Worm (Caenorhabditis elegans) whole organism, L1 larva: ENCODE data around the gene str-134.

ENCODE experiments used
- C04F5.9 ChIP-seq: sonication (generic microtip); optimal IDR thresholded peaks from 2 replicates; lab custom pipeline; 2016; ENCODE audit warnings: missing genetic modification characterization, missing compliant biosample characterization
- C16A3.4 ChIP-seq: fragments of 150-350 bp; optimal IDR thresholded peaks from 2 replicates; lab custom pipeline; 2014; ENCODE audit warnings: missing biosample characterization, missing genetic modification characterization
- C34B4.2 ChIP-seq: sonication (generic microtip); optimal IDR thresholded peaks from 2 replicates; lab custom pipeline; 2017; ENCODE audit warnings: mild to moderate bottlenecking, missing genetic modification characterization, missing compliant biosample characterization
- F16B12.6 ChIP-seq: fragments of 150-350 bp; optimal IDR thresholded peaks from 2 replicates; lab custom pipeline; 2014; ENCODE audit warnings: missing biosample characterization, missing genetic modification characterization
- Y116A8C.19 ChIP-seq: sonication (generic microtip); optimal IDR thresholded peaks from 2 replicates; lab custom pipeline; 2016; ENCODE audit warnings: missing compliant biosample characterization, missing genetic modification characterization, borderline replicate concordance
- ama-1 ChIP-seq: fragments of 150-350 bp; optimal IDR thresholded peaks from 2 replicates; lab custom pipeline; 2014
- blmp-1 ChIP-seq: fragments of 150-350 bp; optimal IDR thresholded peaks from 2 replicates; lab custom pipeline; 2014; ENCODE audit warnings: missing biosample characterization, missing genetic modification characterization
- ceh-63 ChIP-seq: fragments of 200-800 bp; sonication (Bioruptor generic); optimal IDR thresholded peaks from 2 replicates; lab custom pipeline; 2018; ENCODE audit warnings: mild to moderate bottlenecking, missing genetic modification characterization, missing compliant biosample characterization
- ceh-88 ChIP-seq: fragments of 200-800 bp; sonication (Bioruptor generic); IDR thresholded peaks from 2 replicates; pipeline ENCODE4 v1.3.6; 2022; ENCODE audit warnings: missing genetic modification characterization, missing compliant biosample characterization
- ces-1 ChIP-seq: fragments of 150-350 bp; optimal IDR thresholded peaks from 2 replicates; lab custom pipeline; 2014; ENCODE audit warnings: missing biosample characterization, missing genetic modification reagents, missing genetic modification characterization
- dpl-1 ChIP-seq, 3 experiments: fragments of 150-350 bp in 2 of 3; sonication (generic microtip) in 1 of 3; optimal IDR thresholded peaks; 2 replicates each; lab custom pipeline; 2014 to 2017; ENCODE audit warnings: missing biosample characterization in 3 of 3, missing genetic modification characterization in 3 of 3, missing genetic modification reagents in 3 of 3
- efl-1 ChIP-seq, 4 experiments: fragments of 150-350 bp; optimal IDR thresholded peaks in 3 of 4; peaks in 1 of 4; 1 replicate in 1 of 4; 2 replicates in 3 of 4; lab custom pipeline; 2014; ENCODE audit warnings: missing biosample characterization in 2 of 4, missing genetic modification characterization in 2 of 4, missing genetic modification reagents in 2 of 4
- fkh-10 ChIP-seq: sonication (generic microtip); optimal IDR thresholded peaks from 2 replicates; lab custom pipeline; 2017; ENCODE audit warnings: missing biosample characterization, missing genetic modification reagents, missing genetic modification characterization
- fkh-4 ChIP-seq: sonication (generic microtip); optimal IDR thresholded peaks from 2 replicates; lab custom pipeline; 2016; ENCODE audit warnings: missing compliant biosample characterization, missing genetic modification characterization, borderline replicate concordance
- hlh-4 ChIP-seq: sonication (generic microtip); optimal IDR thresholded peaks from 2 replicates; lab custom pipeline; 2016; ENCODE audit warnings: mild to moderate bottlenecking, missing genetic modification characterization, missing compliant biosample characterization
- hpl-2 ChIP-seq: fragments of 150-350 bp; optimal IDR thresholded peaks from 2 replicates; lab custom pipeline; 2014; ENCODE audit warnings: missing biosample characterization, missing genetic modification reagents, missing genetic modification characterization
- irx-1 ChIP-seq: sonication (generic microtip); optimal IDR thresholded peaks from 2 replicates; lab custom pipeline; 2016; ENCODE audit warnings: missing genetic modification characterization, missing compliant biosample characterization
- lin-39 ChIP-seq: fragments of 150-350 bp; optimal IDR thresholded peaks from 2 replicates; lab custom pipeline; 2014; ENCODE audit warnings: missing biosample characterization, missing genetic modification reagents, missing genetic modification characterization
- lir-3 ChIP-seq: sonication (generic microtip); optimal IDR thresholded peaks from 2 replicates; lab custom pipeline; 2016; ENCODE audit warnings: mild to moderate bottlenecking, missing genetic modification characterization, moderate library complexity, missing compliant biosample characterization; ENCODE audit not compliant: poor library complexity
- lsy-2 ChIP-seq, 2 experiments: fragments of 150-350 bp; optimal IDR thresholded peaks; 2 replicates each; lab custom pipeline; 2014; ENCODE audit warnings: missing biosample characterization in 2 of 2, missing genetic modification characterization in 2 of 2
- mdl-1 ChIP-seq, 2 experiments: fragments of 150-350 bp; optimal IDR thresholded peaks; 2 replicates each; lab custom pipeline; 2014 to 2017; ENCODE audit warnings: missing biosample characterization in 2 of 2, missing genetic modification characterization in 2 of 2, inconsistent platforms in 1 of 2
- mef-2 ChIP-seq: fragments of 150-350 bp; optimal IDR thresholded peaks from 2 replicates; lab custom pipeline; 2014; ENCODE audit warnings: missing biosample characterization, missing genetic modification characterization
- mep-1 ChIP-seq: fragments of 150-350 bp; optimal IDR thresholded peaks from 2 replicates; lab custom pipeline; 2014; ENCODE audit warnings: missing biosample characterization, missing genetic modification characterization
- nhr-11 ChIP-seq: fragments of 150-350 bp; optimal IDR thresholded peaks from 2 replicates; lab custom pipeline; 2014; ENCODE audit warnings: missing biosample characterization, missing genetic modification characterization
- nhr-19 ChIP-seq: fragments of 200-800 bp; sonication (Bioruptor generic); conservative IDR thresholded peaks from 2 replicates; pipeline ENCODE4 v1.3.6; 2022; ENCODE audit warnings: missing genetic modification characterization, missing compliant biosample characterization
- nhr-20 ChIP-seq: sonication (generic microtip); optimal IDR thresholded peaks from 2 replicates; lab custom pipeline; 2016; ENCODE audit warnings: mild to moderate bottlenecking, missing genetic modification characterization, missing compliant biosample characterization
- nhr-28 ChIP-seq: fragments of 150-350 bp; optimal IDR thresholded peaks from 2 replicates; lab custom pipeline; 2014; ENCODE audit warnings: missing biosample characterization, missing genetic modification characterization
- nhr-71 ChIP-seq: sonication (generic microtip); optimal IDR thresholded peaks from 2 replicates; lab custom pipeline; 2016; ENCODE audit warnings: mild to moderate bottlenecking, missing genetic modification characterization, moderate library complexity, missing compliant biosample characterization
- nhr-76 ChIP-seq: sonication (generic microtip); optimal IDR thresholded peaks from 2 replicates; lab custom pipeline; 2017; ENCODE audit warnings: missing biosample characterization, missing genetic modification characterization
- nhr-77 ChIP-seq: fragments of 150-350 bp; optimal IDR thresholded peaks from 2 replicates; lab custom pipeline; 2014; ENCODE audit warnings: missing biosample characterization, missing genetic modification characterization
- nhr-84 ChIP-seq: sonication (generic microtip); optimal IDR thresholded peaks from 2 replicates; lab custom pipeline; 2017; ENCODE audit warnings: missing biosample characterization, missing genetic modification characterization
- pag-3 ChIP-seq: sonication (generic microtip); optimal IDR thresholded peaks from 2 replicates; lab custom pipeline; 2017; ENCODE audit warnings: missing genetic modification characterization, mild to moderate bottlenecking, missing compliant biosample characterization, antibody characterized with exemption, borderline replicate concordance; ENCODE audit not compliant: insufficient read depth
- pax-3 ChIP-seq: fragments of 200-800 bp; sonication (Bioruptor generic); optimal IDR thresholded peaks from 2 replicates; lab custom pipeline; 2018; ENCODE audit warnings: mild to moderate bottlenecking, missing genetic modification characterization, moderate library complexity, missing compliant biosample characterization
- skn-1 ChIP-seq: fragments of 150-350 bp; optimal IDR thresholded peaks from 2 replicates; lab custom pipeline; 2014; ENCODE audit warnings: missing biosample characterization, missing genetic modification characterization
- snpc-4 ChIP-seq: fragments of 150-350 bp; optimal IDR thresholded peaks from 2 replicates; lab custom pipeline; 2014; ENCODE audit warnings: missing biosample characterization, missing genetic modification characterization
- snu-23 ChIP-seq: sonication (generic microtip); optimal IDR thresholded peaks from 2 replicates; lab custom pipeline; 2016; ENCODE audit warnings: missing genetic modification characterization, missing compliant biosample characterization
- sox-4 ChIP-seq: sonication (generic microtip); optimal IDR thresholded peaks from 2 replicates; lab custom pipeline; 2016; ENCODE audit warnings: missing genetic modification characterization, missing compliant biosample characterization
- sup-37 ChIP-seq: fragments of 200-800 bp; sonication (Bioruptor generic); optimal IDR thresholded peaks from 2 replicates; lab custom pipeline; 2018; ENCODE audit warnings: mild to moderate bottlenecking, missing genetic modification characterization, missing compliant biosample characterization
- tbx-2 ChIP-seq: sonication (generic microtip); optimal IDR thresholded peaks from 2 replicates; lab custom pipeline; 2016; ENCODE audit warnings: missing genetic modification characterization, missing compliant biosample characterization
- unc-30 ChIP-seq: sonication (generic microtip); optimal IDR thresholded peaks from 2 replicates; lab custom pipeline; 2017; ENCODE audit warnings: missing biosample characterization, missing genetic modification characterization
- unc-86 ChIP-seq: sonication (generic microtip); optimal IDR thresholded peaks from 2 replicates; lab custom pipeline; 2016; ENCODE audit warnings: missing genetic modification characterization, missing compliant biosample characterization
- unc-98 ChIP-seq: fragments of 200-800 bp; sonication (Bioruptor generic); IDR thresholded peaks from 2 replicates; pipeline ENCODE4 v1.3.6; 2022; ENCODE audit warnings: missing genetic modification characterization, missing compliant biosample characterization
- xbp-1 ChIP-seq: sonication (generic microtip); optimal IDR thresholded peaks from 2 replicates; lab custom pipeline; 2016; ENCODE audit warnings: missing genetic modification characterization, missing compliant biosample characterization
- zag-1 ChIP-seq: fragments of 150-350 bp; optimal IDR thresholded peaks from 2 replicates; lab custom pipeline; 2014; ENCODE audit warnings: missing biosample characterization, missing genetic modification characterization
- ztf-11 ChIP-seq, 2 experiments: sonication (generic microtip); optimal IDR thresholded peaks; 2 replicates each; lab custom pipeline; 2016 to 2017; ENCODE audit warnings: missing genetic modification characterization in 2 of 2, missing biosample characterization in 1 of 2, missing compliant biosample characterization in 1 of 2

Gene str-134

DNA sequence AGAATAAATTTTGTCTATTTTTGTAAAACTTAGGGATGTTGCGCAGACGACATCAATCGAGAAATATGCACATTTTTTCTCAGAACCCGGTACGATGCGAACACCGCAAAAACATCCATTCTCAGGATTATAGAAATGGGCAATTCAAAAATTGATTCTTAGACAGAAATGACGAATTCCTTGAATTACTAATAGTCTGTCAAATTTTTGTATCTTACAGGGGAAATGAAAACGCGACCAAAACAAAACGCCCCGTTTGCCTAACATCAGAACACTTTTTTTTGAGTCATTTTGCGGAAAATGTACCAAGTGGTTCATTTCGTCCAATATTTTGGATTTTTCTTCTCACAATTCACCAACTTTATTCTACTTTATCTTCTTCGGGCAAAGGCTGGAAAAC is at the start of gene str-134:
Gene str-134, plus strand, starts transcription at position 301 of the 400 bp plus-strand sequence.
- TF ChIP-seq nhr-84 (tag; lab: Kevin White, UChicago) (no peak), lin-39 (tag; lab: Kevin White, UChicago) (no peak), unc-98 (GFP tag; lab: Robert Waterston, UW) (no peak), nhr-76 (tag; lab: Kevin White, UChicago) (no peak), irx-1 (tag; lab: Kevin White, UChicago) (no peak), fkh-4 (no peak), Y116A8C.19 (no peak)

- no peak for TF ChIP-seq mep-1 (tag; lab: Kevin White, UChicago)
- TF ChIP-seq nhr-11 (tag; lab: Kevin White, UChicago) = no peak
- no peak for TF ChIP-seq dpl-1 (GFP tag; optimal IDR thresholded peaks at IDR 0.05; lab: Kevin White, UChicago)
- no peak for TF ChIP-seq unc-86 (tag; lab: Kevin White, UChicago)
- no peak for TF ChIP-seq irx-1 (tag; lab: Kevin White, UChicago)
- TF ChIP-seq ceh-63 (GFP tag; lab: Kevin White, UChicago) = no peak
- TF ChIP-seq C16A3.4 = no peak
- TF ChIP-seq nhr-76 (tag; lab: Kevin White, UChicago) = no peak
- TF ChIP-seq sox-4 = no peak
- no peak for TF ChIP-seq hpl-2
- TF ChIP-seq, all 84 proteins: peak for 0
These were observed 48.8 kb upstream of the str-134 start, which contains the start of gene srj-53 for ce11 chrV:694625-695024. srj-53 (minus strand) TSS chrV:694725.

ce11 chrV:695914-696313 is 47.5 kb upstream of the str-134 start, which contains the start of gene srj-52:
srj-52 (minus strand) TSS chrV:696014.
- TF ChIP-seq sup-37 (GFP tag; lab: Kevin White, UChicago) = no peak
- TF ChIP-seq nhr-77 (tag; lab: Kevin White, UChicago) = no peak
- TF ChIP-seq mdl-1 (tag; optimal IDR thresholded peaks at IDR 0.05; lab: Kevin White, UChicago) = no peak
- no peak for TF ChIP-seq blmp-1
- no peak for TF ChIP-seq dpl-1 (GFP tag; optimal IDR thresholded peaks at IDR 0.05; lab: Kevin White, UChicago)
- TF ChIP-seq hpl-2 = no peak
- no peak for TF ChIP-seq fkh-10
- no peak for TF ChIP-seq nhr-11 (tag; lab: Kevin White, UChicago)
- no peak for TF ChIP-seq nhr-84 (tag; lab: Kevin White, UChicago)
- TF ChIP-seq, all 84 proteins: peak for 0

ce11 chrV:699051-699450 is 44.4 kb upstream of the str-134 start:
- TF ChIP-seq xbp-1 (tag; lab: Kevin White, UChicago) (no peak), ces-1 (GFP tag; lab: Kevin White, UChicago) (no peak), C34B4.2 (tag; lab: Kevin White, UChicago) (no peak), Y116A8C.19 (no peak), snpc-4 (no peak), hpl-2 (no peak), efl-1 (optimal IDR thresholded peaks at IDR 0.05; lab: Kevin White, UChicago) (no peak), efl-1 (GFP tag; optimal IDR thresholded peaks at IDR 0.05 in 1 of 2; lab: Kevin White, UChicago) (no peak), nhr-84 (tag; lab: Kevin White, UChicago) (no peak), nhr-20 (tag; lab: Kevin White, UChicago) (no peak), nhr-28 (tag; lab: Kevin White, UChicago) (no peak), pax-3 (tag; lab: Kevin White, UChicago) (no peak), hlh-4 (no peak), blmp-1 (no peak), sox-4 (no peak), fkh-4 (no peak), unc-30 (tag; lab: Kevin White, UChicago) (no peak), nhr-19 (GFP tag; lab: Robert Waterston, UW) (no peak), nhr-71 (tag; lab: Kevin White, UChicago) (no peak), lsy-2 (tag; optimal IDR thresholded peaks at IDR 0.05; lab: Kevin White, UChicago) (no peak), ama-1 (lab: Kevin White, UChicago) (no peak)

- no peak for TF ChIP-seq ztf-11 (tag; optimal IDR thresholded peaks at IDR 0.05; lab: Kevin White, UChicago)
- TF ChIP-seq C04F5.9 (tag; lab: Kevin White, UChicago) = no peak
- no peak for TF ChIP-seq mef-2 (tag; lab: Kevin White, UChicago)
- no peak for TF ChIP-seq skn-1 (tag; lab: Kevin White, UChicago)
- no peak for TF ChIP-seq nhr-19 (GFP tag; lab: Robert Waterston, UW)
- no peak for TF ChIP-seq ceh-88
- no peak for TF ChIP-seq pag-3 (tag; lab: Kevin White, UChicago)
- no peak for TF ChIP-seq unc-98 (GFP tag; lab: Robert Waterston, UW)
- TF ChIP-seq tbx-2 (tag; lab: Kevin White, UChicago) = no peak
- TF ChIP-seq Y116A8C.19 = no peak
- no peak for TF ChIP-seq lir-3 (tag; lab: Kevin White, UChicago)
- no peak for TF ChIP-seq zag-1 (tag; lab: Kevin White, UChicago)
- TF ChIP-seq snu-23 (GFP tag; lab: Kevin White, UChicago) = no peak
- no peak for TF ChIP-seq F16B12.6 (tag; lab: Kevin White, UChicago)
These were observed 43.8 kb upstream of the str-134 start, which contains the start of the genes ugt-29 and srx-5 for ce11 chrV:699489-700129. ugt-29 (minus strand) TSS chrV:699589. srx-5 (plus strand) TSS chrV:700079.
